Worm (Caenorhabditis elegans) whole organism, early embryonic: ENCODE results near the gene Y38H6C.13.
"Not testable (repeated sequence)": the region's sequence is repeated elsewhere in the genome, so short reads cannot be mapped to it uniquely, and the experiment has no call there.

Source experiments
- B0310.2 ChIP-seq: sonication (generic microtip); optimal IDR thresholded peaks from 2 replicates; lab custom pipeline; 2016; ENCODE audit warnings: mild to moderate bottlenecking, missing genetic modification characterization, missing compliant biosample characterization
- F13C5.2 ChIP-seq: sonication (generic microtip); optimal IDR thresholded peaks from 2 replicates; lab custom pipeline; 2017; ENCODE audit warnings: mild to moderate bottlenecking, missing genetic modification characterization, inconsistent platforms, missing compliant biosample characterization
- aly-1 ChIP-seq: sonication (generic microtip); optimal IDR thresholded peaks from 2 replicates; lab custom pipeline; 2016; ENCODE audit warnings: missing genetic modification characterization, missing compliant biosample characterization
- ama-1 ChIP-seq: fragments of 150-350 bp; optimal IDR thresholded peaks from 2 replicates; lab custom pipeline; 2014
- ceh-13 ChIP-seq: fragments of 200-800 bp; sonication (Bioruptor generic); optimal IDR thresholded peaks from 2 replicates; lab custom pipeline; 2018; ENCODE audit warnings: mild to moderate bottlenecking, missing genetic modification characterization, missing compliant biosample characterization
- ceh-36 ChIP-seq: sonication (generic microtip); optimal IDR thresholded peaks from 2 replicates; lab custom pipeline; 2016; ENCODE audit warnings: missing genetic modification characterization, inconsistent platforms, missing compliant biosample characterization
- ets-7 ChIP-seq: sonication (generic microtip); optimal IDR thresholded peaks from 2 replicates; lab custom pipeline; 2016; ENCODE audit warnings: missing genotype, missing genetic modification characterization, missing compliant biosample characterization
- flt-1 ChIP-seq: fragments of 200-800 bp; sonication (Bioruptor generic); IDR thresholded peaks from 2 replicates; pipeline ENCODE4 v1.3.6; 2022; ENCODE audit warnings: missing genetic modification characterization, missing compliant biosample characterization
- hmbx-1 ChIP-seq: sonication (generic microtip); optimal IDR thresholded peaks from 2 replicates; lab custom pipeline; 2016; ENCODE audit warnings: mild to moderate bottlenecking, missing genetic modification characterization, missing compliant biosample characterization
- hmg-4 ChIP-seq: fragments of 200-800 bp; sonication (Bioruptor generic); optimal IDR thresholded peaks from 2 replicates; lab custom pipeline; 2018; ENCODE audit warnings: mild to moderate bottlenecking, missing genetic modification characterization, missing compliant biosample characterization
- hnd-1 ChIP-seq: sonication (generic microtip); optimal IDR thresholded peaks from 2 replicates; lab custom pipeline; 2016; ENCODE audit warnings: missing genetic modification characterization, missing compliant biosample characterization
- pes-1 ChIP-seq: fragments of 200-800 bp; sonication (Bioruptor generic); IDR thresholded peaks from 2 replicates; pipeline ENCODE4 v1.3.6; 2022; ENCODE audit warnings: missing genetic modification reagents, missing genetic modification characterization, missing compliant biosample characterization
- scrt-1 ChIP-seq: fragments of 200-800 bp; sonication (Bioruptor generic); IDR thresholded peaks from 2 replicates; pipeline ENCODE4 v1.3.6; 2022; ENCODE audit warnings: missing genetic modification characterization, missing compliant biosample characterization
- sea-1 ChIP-seq: fragments of 200-800 bp; sonication (Bioruptor generic); conservative IDR thresholded peaks from 2 replicates; pipeline ENCODE4 v1.3.6; 2022; ENCODE audit warnings: missing genetic modification characterization, missing compliant biosample characterization
- tbx-11 ChIP-seq: fragments of 200-800 bp; sonication (Bioruptor generic); IDR thresholded peaks from 2 replicates; pipeline ENCODE4 v1.3.6; 2022; ENCODE audit warnings: missing genetic modification characterization, missing compliant biosample characterization
- tbx-37 ChIP-seq: fragments of 200-800 bp; sonication (Bioruptor generic); conservative IDR thresholded peaks from 2 replicates; pipeline ENCODE4 v1.3.6; 2022; ENCODE audit warnings: missing genetic modification reagents, missing genetic modification characterization, missing compliant biosample characterization
- tra-4 ChIP-seq: sonication (generic microtip); optimal IDR thresholded peaks from 2 replicates; lab custom pipeline; 2017; ENCODE audit warnings: missing genetic modification characterization, missing compliant biosample characterization

Y38H6C.13 gene

ce11 chrV:20566454-20566853 is 38.9 kb downstream of the Y38H6C.13 start, which contains the start of gene F26F2.3:
F26F2.3 (minus strand) TSS chrV:20566554.
- TF ChIP-seq tbx-37 (GFP tag; lab: Robert Waterston, UW) = no peak
- no peak for TF ChIP-seq ceh-36 (tag; lab: Kevin White, UChicago)
- no peak for TF ChIP-seq aly-1
- TF ChIP-seq ceh-13 = no peak
- TF ChIP-seq tra-4 = no peak
- TF ChIP-seq ama-1 = no peak
- no peak for TF ChIP-seq pes-1
- no peak for TF ChIP-seq flt-1 (GFP tag; lab: Robert Waterston, UW)
- TF ChIP-seq sea-1 (GFP tag; lab: Robert Waterston, UW) = no peak
- TF ChIP-seq F13C5.2 (tag; lab: Kevin White, UChicago) = no peak
- TF ChIP-seq B0310.2 = no peak
- TF ChIP-seq tbx-11 (GFP tag; lab: Robert Waterston, UW) = no peak
- TF ChIP-seq hmg-4 = no peak
- no peak for TF ChIP-seq ets-7 (tag; lab: Kevin White, UChicago)
- no peak for TF ChIP-seq hmbx-1 (tag; lab: Kevin White, UChicago)
- TF ChIP-seq scrt-1 (GFP tag; lab: Robert Waterston, UW) = no peak
- TF ChIP-seq hnd-1 (tag; lab: Kevin White, UChicago) = no peak

ce11 chrV:20568995-20569394 is 41.4 kb downstream of the Y38H6C.13 start, which contains the start of gene F26F2.4:
F26F2.4 (plus strand) TSS chrV:20569295.
- not testable (repeated sequence) for TF ChIP-seq tra-4; F13C5.2 (tag; lab: Kevin White, UChicago); flt-1 (GFP tag; lab: Robert Waterston, UW)

- TF ChIP-seq pes-1 (no peak), sea-1 (GFP tag; lab: Robert Waterston, UW) (no peak), flt-1 (GFP tag; lab: Robert Waterston, UW) (no peak), hmg-4 (no peak), ceh-13 (no peak), scrt-1 (GFP tag; lab: Robert Waterston, UW) (no peak), tbx-37 (GFP tag; lab: Robert Waterston, UW) (no peak), ets-7 (tag; lab: Kevin White, UChicago) (no peak), hnd-1 (tag; lab: Kevin White, UChicago) (no peak), tbx-11 (GFP tag; lab: Robert Waterston, UW) (no peak), tra-4 (no peak), F13C5.2 (tag; lab: Kevin White, UChicago) (no peak)
Observed at ce11 chrV:20573392-20573791, 45.8 kb downstream of the Y38H6C.13 start, which contains the start of gene F26F2.5. F26F2.5 (plus strand) TSS chrV:20573692.

ce11 chrV:20574314-20574713 is 46.7 kb downstream of the Y38H6C.13 start, which contains the start of gene clec-263:
clec-263 (plus strand) TSS chrV:20574614.
- TF ChIP-seq hmg-4 = no peak
- TF ChIP-seq pes-1 = no peak
- TF ChIP-seq aly-1 = no peak
- no peak for TF ChIP-seq tbx-11 (GFP tag; lab: Robert Waterston, UW)
- no peak for TF ChIP-seq tra-4
- no peak for TF ChIP-seq flt-1 (GFP tag; lab: Robert Waterston, UW)
- no peak for TF ChIP-seq hmbx-1 (tag; lab: Kevin White, UChicago)
- no peak for TF ChIP-seq ceh-36 (tag; lab: Kevin White, UChicago)
- TF ChIP-seq B0310.2 = no peak
- TF ChIP-seq scrt-1 (GFP tag; lab: Robert Waterston, UW) = no peak
- TF ChIP-seq F13C5.2 (tag; lab: Kevin White, UChicago) = no peak
- TF ChIP-seq tbx-37 (GFP tag; lab: Robert Waterston, UW) = no peak
- no peak for TF ChIP-seq ceh-13
- no peak for TF ChIP-seq hnd-1 (tag; lab: Kevin White, UChicago)

ce11 chrV:20574872-20575271 is 47.3 kb downstream of the Y38H6C.13 start:
- TF ChIP-seq aly-1 (no peak), hnd-1 (tag; lab: Kevin White, UChicago) (no peak), sea-1 (GFP tag; lab: Robert Waterston, UW) (no peak), F13C5.2 (tag; lab: Kevin White, UChicago) (no peak), B0310.2 (no peak), hmbx-1 (tag; lab: Kevin White, UChicago) (no peak), ama-1 (no peak), tra-4 (no peak), ceh-36 (tag; lab: Kevin White, UChicago) (no peak), flt-1 (GFP tag; lab: Robert Waterston, UW) (no peak), tbx-11 (GFP tag; lab: Robert Waterston, UW) (no peak), tbx-37 (GFP tag; lab: Robert Waterston, UW) (no peak), pes-1 (no peak), scrt-1 (GFP tag; lab: Robert Waterston, UW) (no peak), ets-7 (tag; lab: Kevin White, UChicago) (no peak), ceh-13 (no peak), hmg-4 (no peak)
